Worm (Caenorhabditis elegans) whole organism, early embryonic: ENCODE results near the gene mak-1.
A peak's percentile ranks its signal among the peaks of the same experiment; 100 is the strongest.

Experiments
- aly-1 ChIP-seq: sonication (generic microtip); optimal IDR thresholded peaks from 2 replicates; lab custom pipeline; 2016; ENCODE audit warnings: missing genetic modification characterization, missing compliant biosample characterization
- ama-1 ChIP-seq: fragments of 150-350 bp; optimal IDR thresholded peaks from 2 replicates; lab custom pipeline; 2014
- ceh-36 ChIP-seq: sonication (generic microtip); optimal IDR thresholded peaks from 2 replicates; lab custom pipeline; 2016; ENCODE audit warnings: missing genetic modification characterization, inconsistent platforms, missing compliant biosample characterization
- ets-7 ChIP-seq: sonication (generic microtip); optimal IDR thresholded peaks from 2 replicates; lab custom pipeline; 2016; ENCODE audit warnings: missing genotype, missing genetic modification characterization, missing compliant biosample characterization
- flt-1 ChIP-seq: fragments of 200-800 bp; sonication (Bioruptor generic); IDR thresholded peaks from 2 replicates; pipeline ENCODE4 v1.3.6; 2022; ENCODE audit warnings: missing genetic modification characterization, missing compliant biosample characterization
- hmbx-1 ChIP-seq: sonication (generic microtip); optimal IDR thresholded peaks from 2 replicates; lab custom pipeline; 2016; ENCODE audit warnings: mild to moderate bottlenecking, missing genetic modification characterization, missing compliant biosample characterization
- hmg-4 ChIP-seq: fragments of 200-800 bp; sonication (Bioruptor generic); optimal IDR thresholded peaks from 2 replicates; lab custom pipeline; 2018; ENCODE audit warnings: mild to moderate bottlenecking, missing genetic modification characterization, missing compliant biosample characterization
- sea-1 ChIP-seq: fragments of 200-800 bp; sonication (Bioruptor generic); conservative IDR thresholded peaks from 2 replicates; pipeline ENCODE4 v1.3.6; 2022; ENCODE audit warnings: missing genetic modification characterization, missing compliant biosample characterization
- tra-4 ChIP-seq: sonication (generic microtip); optimal IDR thresholded peaks from 2 replicates; lab custom pipeline; 2017; ENCODE audit warnings: missing genetic modification characterization, missing compliant biosample characterization

- TF ChIP-seq tra-4 (no peak), aly-1 (tag; lab: Kevin White, UChicago) (peak; percentile 31), ama-1 (lab: Kevin White, UChicago) (peak; percentile 50), hmg-4 (peak; percentile 48), hmbx-1 (tag; lab: Kevin White, UChicago) (no peak), flt-1 (GFP tag; lab: Robert Waterston, UW) (no peak), ets-7 (no peak), ceh-36 (tag; lab: Kevin White, UChicago) (no peak), sea-1 (GFP tag; lab: Robert Waterston, UW) (no peak; the same call in 1 of the 2 replicates)
Measured at ce11 chrII:8789828-8790558, 46.1 kb downstream of the mak-1 start, which contains the start of gene F07H5.13.
